Fruit fly (Drosophila melanogaster): ENCODE results near the gene CG5984.
A peak's percentile ranks its signal among the peaks of the same experiment; 100 is the strongest.

The CG5984 gene

dm6 chr3R:27272233-27272632 lies 24.4 kb upstream of the CG5984 start (continued):
- no peak for TF ChIP-seq eve (GFP tag; optimal IDR thresholded peaks at IDR 0.05)
- no peak for TF ChIP-seq Dll (GFP tag; IDR thresholded peaks at IDR 0.05; ENCODE audit: partially characterized antibody)
- TF ChIP-seq E2f2 (GFP tag; IDR thresholded peaks at IDR 0.05) = peak; percentile 41; the same call in 1 of the 2 replicates
- TF ChIP-seq phol (tag; optimal IDR thresholded peaks at IDR 0.05) = peak; percentile 31
- TF ChIP-seq Antp (GFP tag; optimal IDR thresholded peaks at IDR 0.05) = no peak
- TF ChIP-seq gt (GFP tag; IDR thresholded peaks at IDR 0.05) = no peak
- peak; percentile 8 for TF ChIP-seq Sry-δ (GFP tag; optimal IDR thresholded peaks at IDR 0.05)
- TF ChIP-seq psq (GFP tag; optimal IDR thresholded peaks at IDR 0.05) = no peak
- no peak for TF ChIP-seq sr (GFP tag; IDR thresholded peaks at IDR 0.05)
- TF ChIP-seq pfk (GFP tag; optimal IDR thresholded peaks at IDR 0.05) = no peak
- TF ChIP-seq CG10462 (GFP tag; optimal IDR thresholded peaks at IDR 0.05) = no peak
- no peak for TF ChIP-seq CG2120 (GFP tag; optimal IDR thresholded peaks at IDR 0.05)
- TF ChIP-seq B-H1 (GFP tag; IDR thresholded peaks at IDR 0.05) = no peak
- no peak for TF ChIP-seq wdn (GFP tag; IDR thresholded peaks at IDR 0.05)
- no peak for TF ChIP-seq Opbp (GFP tag; IDR thresholded peaks at IDR 0.05; ENCODE audit: partially characterized antibody)
- peak; percentile 23 for TF ChIP-seq CG14710 (tag; optimal IDR thresholded peaks at IDR 0.05)
- TF ChIP-seq CG4617 (GFP tag; optimal IDR thresholded peaks at IDR 0.05; ENCODE audit: borderline replicate concordance) = peak; percentile 37
- TF ChIP-seq CG1832 (GFP tag; optimal IDR thresholded peaks at IDR 0.05) = no peak
- no peak for TF ChIP-seq wek (GFP tag; optimal IDR thresholded peaks at IDR 0.05)
- TF ChIP-seq gfzf (GFP tag; optimal IDR thresholded peaks at IDR 0.05) = peak; percentile 78
- no peak for TF ChIP-seq oc (tag; optimal IDR thresholded peaks at IDR 0.05)
- no peak for TF ChIP-seq CG42726 (GFP tag; IDR thresholded peaks at IDR 0.05; ENCODE audit: partially characterized antibody)
- no peak for TF ChIP-seq ems (GFP tag; optimal IDR thresholded peaks at IDR 0.05)
- TF ChIP-seq NC2β (GFP tag; optimal IDR thresholded peaks at IDR 0.05) = no peak
- TF ChIP-seq CG10431 (GFP tag; optimal IDR thresholded peaks at IDR 0.05) = no peak
- no peak for TF ChIP-seq Side (GFP tag; optimal IDR thresholded peaks at IDR 0.05)
- no peak for TF ChIP-seq CG34376 (GFP tag; optimal IDR thresholded peaks at IDR 0.05)
- TF ChIP-seq Awh (GFP tag; IDR thresholded peaks at IDR 0.05) = no peak
- no peak for TF ChIP-seq gsb-n (tag; optimal IDR thresholded peaks at IDR 0.05)
- no peak for TF ChIP-seq mirr (GFP tag; optimal IDR thresholded peaks at IDR 0.05)
- peak; percentile 72 for TF ChIP-seq sens (GFP tag)
- TF ChIP-seq hth (optimal IDR thresholded peaks at IDR 0.05) = no peak
- TF ChIP-seq dati (GFP tag; IDR thresholded peaks at IDR 0.05) = no peak
- no peak for TF ChIP-seq nau (GFP tag; optimal IDR thresholded peaks at IDR 0.05)
- no peak for TF ChIP-seq CG17829 (tag; optimal IDR thresholded peaks at IDR 0.05)
- no peak for TF ChIP-seq chinmo (GFP tag; IDR thresholded peaks at IDR 0.05; ENCODE audit: partially characterized antibody)
- no peak for TF ChIP-seq CG6813 (GFP tag; optimal IDR thresholded peaks at IDR 0.05)
- no peak for TF ChIP-seq sc (optimal IDR thresholded peaks at IDR 0.05)
- no peak for TF ChIP-seq sc (GFP tag; optimal IDR thresholded peaks at IDR 0.05)
- no peak for TF ChIP-seq CG16815 (GFP tag; optimal IDR thresholded peaks at IDR 0.05)
- TF ChIP-seq kah (GFP tag; optimal IDR thresholded peaks at IDR 0.05) = no peak
- TF ChIP-seq CG34422 (GFP tag; IDR thresholded peaks at IDR 0.05) = no peak
- no peak for TF ChIP-seq BEAF-32 (GFP tag; optimal IDR thresholded peaks at IDR 0.05)
- TF ChIP-seq CG10147 (GFP tag; optimal IDR thresholded peaks at IDR 0.05) = no peak
- TF ChIP-seq odd (GFP tag; optimal IDR thresholded peaks at IDR 0.05) = no peak
- no peak for TF ChIP-seq Fer3 (tag; optimal IDR thresholded peaks at IDR 0.05)
- TF ChIP-seq CG30403 (GFP tag; optimal IDR thresholded peaks at IDR 0.05) = no peak
- TF ChIP-seq zfh2 (GFP tag; optimal IDR thresholded peaks at IDR 0.05) = no peak
- TF ChIP-seq fd102C (GFP tag; optimal IDR thresholded peaks at IDR 0.05) = no peak
- TF ChIP-seq fru (optimal IDR thresholded peaks at IDR 0.05) = no peak
- no peak for TF ChIP-seq bigmax (GFP tag; optimal IDR thresholded peaks at IDR 0.05)
- no peak for TF ChIP-seq CG11723 (GFP tag; optimal IDR thresholded peaks at IDR 0.05)
